Worm (Caenorhabditis elegans): ENCODE results near the gene F36A4.3.

- no peak for TF ChIP-seq ets-7 (tag; optimal IDR thresholded peaks at IDR 0.05)
- TF ChIP-seq hmg-4 (GFP tag; optimal IDR thresholded peaks at IDR 0.05) = no peak
- TF ChIP-seq F13C5.2 (tag; optimal IDR thresholded peaks at IDR 0.05) = no peak
- no peak for TF ChIP-seq sea-1 (GFP tag; conservative IDR thresholded peaks at IDR 0.05)
- TF ChIP-seq flt-1 (GFP tag; IDR thresholded peaks at IDR 0.05) = no peak
- no peak for TF ChIP-seq ama-1 (optimal IDR thresholded peaks at IDR 0.05)
- TF ChIP-seq hnd-1 (tag; optimal IDR thresholded peaks at IDR 0.05) = no peak
- no peak for TF ChIP-seq hmbx-1 (tag; optimal IDR thresholded peaks at IDR 0.05)
- no peak for TF ChIP-seq B0310.2 (tag; optimal IDR thresholded peaks at IDR 0.05)
Measured at ce11 chrIV:4284989-4285388, 15.6 kb downstream of the F36A4.3 start.
